Worm (Caenorhabditis elegans) whole organism, early embryonic: ENCODE data around the gene set-14.

Source experiments
- B0310.2 ChIP-seq: sonication (generic microtip); optimal IDR thresholded peaks from 2 replicates; lab custom pipeline; 2016; ENCODE audit warnings: mild to moderate bottlenecking, missing genetic modification characterization, missing compliant biosample characterization
- F13C5.2 ChIP-seq: sonication (generic microtip); optimal IDR thresholded peaks from 2 replicates; lab custom pipeline; 2017; ENCODE audit warnings: mild to moderate bottlenecking, missing genetic modification characterization, inconsistent platforms, missing compliant biosample characterization
- ama-1 ChIP-seq: fragments of 150-350 bp; optimal IDR thresholded peaks from 2 replicates; lab custom pipeline; 2014
- ceh-13 ChIP-seq: fragments of 200-800 bp; sonication (Bioruptor generic); optimal IDR thresholded peaks from 2 replicates; lab custom pipeline; 2018; ENCODE audit warnings: mild to moderate bottlenecking, missing genetic modification characterization, missing compliant biosample characterization
- ceh-36 ChIP-seq: sonication (generic microtip); optimal IDR thresholded peaks from 2 replicates; lab custom pipeline; 2016; ENCODE audit warnings: missing genetic modification characterization, inconsistent platforms, missing compliant biosample characterization
- ets-7 ChIP-seq: sonication (generic microtip); optimal IDR thresholded peaks from 2 replicates; lab custom pipeline; 2016; ENCODE audit warnings: missing genotype, missing genetic modification characterization, missing compliant biosample characterization
- hmbx-1 ChIP-seq: sonication (generic microtip); optimal IDR thresholded peaks from 2 replicates; lab custom pipeline; 2016; ENCODE audit warnings: mild to moderate bottlenecking, missing genetic modification characterization, missing compliant biosample characterization
- hnd-1 ChIP-seq: sonication (generic microtip); optimal IDR thresholded peaks from 2 replicates; lab custom pipeline; 2016; ENCODE audit warnings: missing genetic modification characterization, missing compliant biosample characterization
- pes-1 ChIP-seq: fragments of 200-800 bp; sonication (Bioruptor generic); IDR thresholded peaks from 2 replicates; pipeline ENCODE4 v1.3.6; 2022; ENCODE audit warnings: missing genetic modification reagents, missing genetic modification characterization, missing compliant biosample characterization
- sea-1 ChIP-seq: fragments of 200-800 bp; sonication (Bioruptor generic); conservative IDR thresholded peaks from 2 replicates; pipeline ENCODE4 v1.3.6; 2022; ENCODE audit warnings: missing genetic modification characterization, missing compliant biosample characterization
- tbx-11 ChIP-seq: fragments of 200-800 bp; sonication (Bioruptor generic); IDR thresholded peaks from 2 replicates; pipeline ENCODE4 v1.3.6; 2022; ENCODE audit warnings: missing genetic modification characterization, missing compliant biosample characterization
- tbx-37 ChIP-seq: fragments of 200-800 bp; sonication (Bioruptor generic); conservative IDR thresholded peaks from 2 replicates; pipeline ENCODE4 v1.3.6; 2022; ENCODE audit warnings: missing genetic modification reagents, missing genetic modification characterization, missing compliant biosample characterization

- TF ChIP-seq ama-1 (no peak), ets-7 (tag; lab: Kevin White, UChicago) (no peak), ceh-36 (tag; lab: Kevin White, UChicago) (no peak), pes-1 (GFP tag; lab: Robert Waterston, UW) (no peak), ceh-13 (GFP tag; lab: Kevin White, UChicago) (no peak), hnd-1 (tag; lab: Kevin White, UChicago) (no peak), tbx-11 (GFP tag; lab: Robert Waterston, UW) (no peak), B0310.2 (tag; lab: Kevin White, UChicago) (no peak), sea-1 (GFP tag; lab: Robert Waterston, UW) (no peak), F13C5.2 (tag; lab: Kevin White, UChicago) (no peak), hmbx-1 (tag; lab: Kevin White, UChicago) (no peak), tbx-37 (GFP tag; lab: Robert Waterston, UW) (no peak)
Measured at ce11 chrII:10804442-10804841, 8.3 kb upstream of the set-14 start.
